Fruit fly (Drosophila melanogaster): ENCODE data around the gene Poc1.

DNA sequence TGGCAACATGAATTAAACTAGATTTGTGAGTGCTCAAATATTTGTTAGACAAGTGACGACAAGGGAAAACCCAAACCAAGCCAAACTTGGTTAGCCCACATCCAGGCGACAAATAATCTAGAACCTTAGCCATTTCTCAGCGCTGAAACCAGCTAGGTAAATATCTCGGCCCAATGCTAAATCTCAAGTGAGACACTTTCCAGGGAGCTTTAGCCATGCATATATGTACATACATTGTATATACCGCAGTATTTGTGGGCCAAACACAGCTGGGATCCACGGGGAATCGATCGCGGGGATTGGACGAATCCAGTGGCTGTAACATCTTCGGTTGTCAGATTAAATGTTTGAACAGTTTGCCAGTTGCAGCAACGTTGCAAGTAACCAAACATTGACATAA is 7.8 kb upstream of the Poc1 start:
- TF ChIP-seq hth (optimal IDR thresholded peaks at IDR 0.05) (no peak), tll (GFP tag; optimal IDR thresholded peaks at IDR 0.05) (no peak), insv (GFP tag; optimal IDR thresholded peaks at IDR 0.05) (no peak), CG12659 (GFP tag; optimal IDR thresholded peaks at IDR 0.05) (no peak), bigmax (GFP tag; optimal IDR thresholded peaks at IDR 0.05) (no peak), kay (GFP tag; optimal IDR thresholded peaks at IDR 0.05) (no peak), CG12744 (GFP tag; optimal IDR thresholded peaks at IDR 0.05) (no peak), Usf (GFP tag; optimal IDR thresholded peaks at IDR 0.05) (no peak), vnd (GFP tag; IDR thresholded peaks at IDR 0.05; ENCODE audit: partially characterized antibody) (no peak), Sin3A (optimal IDR thresholded peaks at IDR 0.05) (no peak), CG7928 (GFP tag; optimal IDR thresholded peaks at IDR 0.05) (no peak), D (optimal IDR thresholded peaks at IDR 0.05) (no peak), D (GFP tag; optimal IDR thresholded peaks at IDR 0.05) (no peak), CG4617 (GFP tag; optimal IDR thresholded peaks at IDR 0.05; ENCODE audit: borderline replicate concordance) (no peak), so (GFP tag; IDR thresholded peaks at IDR 0.05) (no peak)

All from whole organism, embryonic.